Worm (Caenorhabditis elegans) whole organism, L2 larva: Measurements from ENCODE around the gene srd-47.

Experiments
- Y55F3AM.14 ChIP-seq: fragments of 200-800 bp; sonication (Bioruptor generic); optimal IDR thresholded peaks from 2 replicates; lab custom pipeline; 2018; ENCODE audit warnings: mild to moderate bottlenecking, missing genetic modification characterization, missing compliant biosample characterization
- aly-2 ChIP-seq: fragments of 150-350 bp; optimal IDR thresholded peaks from 2 replicates; lab custom pipeline; 2014; ENCODE audit warnings: missing biosample characterization, missing genetic modification characterization
- ceh-16 ChIP-seq: fragments of 150-350 bp; optimal IDR thresholded peaks from 2 replicates; lab custom pipeline; 2014; ENCODE audit warnings: missing biosample characterization, missing genetic modification characterization
- elt-3 ChIP-seq: sonication (generic microtip); optimal IDR thresholded peaks from 2 replicates; lab custom pipeline; 2017; ENCODE audit warnings: missing biosample characterization, missing genetic modification characterization
- nhr-12 ChIP-seq: fragments of 150-350 bp; optimal IDR thresholded peaks from 2 replicates; lab custom pipeline; 2014; ENCODE audit warnings: missing biosample characterization, missing genetic modification characterization
- sma-3 ChIP-seq: sonication (generic microtip); optimal IDR thresholded peaks from 2 replicates; lab custom pipeline; 2016; ENCODE audit warnings: missing genetic modification reagents, missing genetic modification characterization, missing compliant biosample characterization

ce11 chrX:12367498-12367897 lies 34.1 kb downstream of the srd-47 start:
- TF ChIP-seq sma-3 (no peak), Y55F3AM.14 (GFP tag; lab: Kevin White, UChicago) (no peak), ceh-16 (tag; lab: Kevin White, UChicago) (no peak), elt-3 (tag; lab: Kevin White, UChicago) (no peak), nhr-12 (tag; lab: Kevin White, UChicago) (no peak), aly-2 (no peak)
